Fruit fly (Drosophila melanogaster): Measurements from ENCODE around the gene CG42818.
A peak's percentile ranks its signal among the peaks of the same experiment; 100 is the strongest.

The CG42818 gene

DNA sequence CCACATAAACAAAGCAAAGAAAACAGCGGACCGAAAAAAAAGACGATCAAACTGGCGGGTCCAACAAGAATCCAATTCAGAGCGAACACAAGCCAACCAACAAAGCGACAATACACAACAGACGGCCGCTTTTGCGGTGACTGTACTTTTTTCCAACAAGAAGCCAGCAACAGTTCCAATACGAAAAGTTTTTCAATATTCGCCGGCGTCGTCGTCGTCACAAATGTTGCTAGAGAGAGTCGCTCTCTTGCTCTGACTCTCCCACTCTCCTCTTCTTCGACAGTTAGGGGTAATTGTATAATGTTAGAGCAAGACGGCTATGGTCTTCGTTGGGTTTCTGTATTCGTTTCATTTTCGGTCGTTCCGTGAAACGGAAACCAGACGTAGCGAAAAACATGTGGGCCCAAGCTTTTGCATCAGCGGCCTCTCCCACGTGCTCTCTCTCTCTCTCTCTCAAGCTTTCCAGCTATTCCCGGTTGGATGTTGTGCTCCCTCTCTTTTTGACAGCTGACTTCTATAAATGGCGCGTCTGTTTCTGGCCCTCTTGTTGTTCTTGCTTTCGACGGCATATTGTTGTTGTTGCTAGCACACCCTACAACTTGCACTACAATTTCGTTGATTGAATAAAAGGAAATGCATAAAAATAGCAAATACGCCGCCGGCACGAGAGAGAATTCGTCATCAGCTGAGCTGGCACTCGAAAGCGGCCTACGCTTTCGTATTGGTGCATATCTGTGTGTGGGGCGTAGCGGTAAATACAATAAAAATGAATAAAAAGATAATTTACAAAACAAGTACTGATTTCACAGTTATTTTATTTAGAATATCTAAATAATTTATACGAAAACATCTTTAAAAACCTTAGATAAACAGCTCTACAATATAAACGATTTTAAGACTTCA, 27.7 kb downstream of the CG42818 start (continued):
- TF ChIP-seq Lhr (GFP tag; optimal IDR thresholded peaks at IDR 0.05) (peak; percentile 13), Meics (GFP tag; optimal IDR thresholded peaks at IDR 0.05) (peak; percentile 91), CG2889 (GFP tag; IDR thresholded peaks at IDR 0.05) (no peak), Aef1 (GFP tag; IDR thresholded peaks at IDR 0.05) (no peak), ab (GFP tag; optimal IDR thresholded peaks at IDR 0.05) (peak; percentile 22), nau (GFP tag; optimal IDR thresholded peaks at IDR 0.05) (peak; percentile 93), Myb (GFP tag; optimal IDR thresholded peaks at IDR 0.05) (no peak), Hr78 (GFP tag; optimal IDR thresholded peaks at IDR 0.05) (peak in 1 of 2 experiments; percentile 13), CG8388 (GFP tag; optimal IDR thresholded peaks at IDR 0.05) (peak; percentile 66), Bdp1 (GFP tag; optimal IDR thresholded peaks at IDR 0.05) (no peak), CG6765 (GFP tag; optimal IDR thresholded peaks at IDR 0.05) (peak; percentile 97), Hmr (GFP tag; optimal IDR thresholded peaks at IDR 0.05) (peak; percentile 92), MTF-1 (GFP tag; optimal IDR thresholded peaks at IDR 0.05; ENCODE audit: borderline replicate concordance) (peak; percentile 93), tap (tag; optimal IDR thresholded peaks at IDR 0.05) (peak; percentile 82), bbx (GFP tag; IDR thresholded peaks at IDR 0.05; ENCODE audit: partially characterized antibody) (no peak), unpg (GFP tag; optimal IDR thresholded peaks at IDR 0.05) (peak; percentile 71), dan (GFP tag; IDR thresholded peaks at IDR 0.05) (no peak), salm (tag; optimal IDR thresholded peaks at IDR 0.05) (peak; percentile 28), CG8089 (GFP tag; optimal IDR thresholded peaks at IDR 0.05) (peak; percentile 29), run (tag; optimal IDR thresholded peaks at IDR 0.05) (peak; percentile 59), phol (tag; optimal IDR thresholded peaks at IDR 0.05) (no peak), klu (GFP tag; IDR thresholded peaks at IDR 0.05) (no peak), CG9437 (GFP tag; optimal IDR thresholded peaks at IDR 0.05) (peak; percentile 66), Bteb2 (GFP tag; optimal IDR thresholded peaks at IDR 0.05) (peak; percentile 28), CG10267 (tag; optimal IDR thresholded peaks at IDR 0.05) (peak; percentile 64), CG17359 (tag; optimal IDR thresholded peaks at IDR 0.05) (peak; percentile 74), sug (tag; optimal IDR thresholded peaks at IDR 0.05) (peak; percentile 78), Dek (tag; optimal IDR thresholded peaks at IDR 0.05) (peak; percentile 49), lilli (GFP tag; optimal IDR thresholded peaks at IDR 0.05) (peak; percentile 23), CG4707 (GFP tag; optimal IDR thresholded peaks at IDR 0.05) (peak; percentile 87), Drgx (GFP tag; IDR thresholded peaks at IDR 0.05) (no peak), Max (GFP tag; optimal IDR thresholded peaks at IDR 0.05) (peak; percentile 91), Mad (GFP tag; optimal IDR thresholded peaks at IDR 0.05) (peak; percentile 19), Nf-YB (GFP tag; optimal IDR thresholded peaks at IDR 0.05) (peak; percentile 68), CG33557 (GFP tag; optimal IDR thresholded peaks at IDR 0.05) (peak; percentile 56), fd64A (GFP tag; optimal IDR thresholded peaks at IDR 0.05) (peak; percentile 90), Mrtf (GFP tag; IDR thresholded peaks at IDR 0.05) (no peak), chinmo (GFP tag; IDR thresholded peaks at IDR 0.05; ENCODE audit: partially characterized antibody) (no peak), CG1233 (GFP tag; optimal IDR thresholded peaks at IDR 0.05) (peak; percentile 85)
